Worm (Caenorhabditis elegans) whole organism, L2 larva: Measurements from ENCODE around the gene sri-46.

Experiments used
- C34F6.9 ChIP-seq: fragments of 150-350 bp; optimal IDR thresholded peaks from 2 replicates; lab custom pipeline; 2014; ENCODE audit warnings: missing biosample characterization, missing genetic modification characterization
- F13H6.1 ChIP-seq: sonication (generic microtip); optimal IDR thresholded peaks from 2 replicates; lab custom pipeline; 2016; ENCODE audit warnings: missing genetic modification characterization, missing compliant biosample characterization
- R02D3.7 ChIP-seq: fragments of 150-350 bp; optimal IDR thresholded peaks from 2 replicates; lab custom pipeline; 2014; ENCODE audit warnings: missing biosample characterization, missing genetic modification characterization
- Y55F3AM.14 ChIP-seq: fragments of 200-800 bp; sonication (Bioruptor generic); optimal IDR thresholded peaks from 2 replicates; lab custom pipeline; 2018; ENCODE audit warnings: mild to moderate bottlenecking, missing genetic modification characterization, missing compliant biosample characterization
- ZK546.5 ChIP-seq: sonication (generic microtip); optimal IDR thresholded peaks from 2 replicates; lab custom pipeline; 2017; ENCODE audit warnings: missing biosample characterization, missing genetic modification characterization
- alr-1 ChIP-seq: fragments of 150-350 bp; optimal IDR thresholded peaks from 2 replicates; lab custom pipeline; 2014; ENCODE audit warnings: missing biosample characterization, missing genetic modification characterization
- aly-2 ChIP-seq: fragments of 150-350 bp; optimal IDR thresholded peaks from 2 replicates; lab custom pipeline; 2014; ENCODE audit warnings: missing biosample characterization, missing genetic modification characterization
- ama-1 ChIP-seq: fragments of 150-350 bp; optimal IDR thresholded peaks from 2 replicates; lab custom pipeline; 2018; ENCODE audit warnings: inconsistent platforms
- blmp-1 ChIP-seq: sonication (generic microtip); optimal IDR thresholded peaks from 2 replicates; lab custom pipeline; 2017; ENCODE audit warnings: missing genetic modification characterization, mild to moderate bottlenecking, missing compliant biosample characterization, antibody characterized with exemption, moderate library complexity; ENCODE audit not compliant: insufficient read depth
- ceh-16 ChIP-seq: fragments of 150-350 bp; optimal IDR thresholded peaks from 2 replicates; lab custom pipeline; 2014; ENCODE audit warnings: missing biosample characterization, missing genetic modification characterization
- ceh-82 ChIP-seq: fragments of 150-350 bp; optimal IDR thresholded peaks from 2 replicates; lab custom pipeline; 2014; ENCODE audit warnings: missing biosample characterization, missing genetic modification characterization
- crh-2 ChIP-seq: sonication (generic microtip); optimal IDR thresholded peaks from 2 replicates; lab custom pipeline; 2017; ENCODE audit warnings: missing biosample characterization, missing genetic modification characterization
- dmd-4 ChIP-seq: sonication (generic microtip); optimal IDR thresholded peaks from 2 replicates; lab custom pipeline; 2017; ENCODE audit warnings: missing biosample characterization, missing genetic modification characterization
- egl-27 ChIP-seq: sonication (generic microtip); optimal IDR thresholded peaks from 3 replicates; lab custom pipeline; 2017; ENCODE audit warnings: missing biosample characterization, missing genetic modification reagents, missing genetic modification characterization
- elt-1 ChIP-seq: fragments of 150-350 bp; optimal IDR thresholded peaks from 2 replicates; lab custom pipeline; 2014; ENCODE audit warnings: missing biosample characterization, missing genetic modification characterization
- fos-1 ChIP-seq: fragments of 150-350 bp; optimal IDR thresholded peaks from 2 replicates; lab custom pipeline; 2014; ENCODE audit warnings: missing biosample characterization, missing genetic modification characterization
- gmeb-1 ChIP-seq: fragments of 150-350 bp; optimal IDR thresholded peaks from 2 replicates; lab custom pipeline; 2014; ENCODE audit warnings: missing biosample characterization, missing genetic modification characterization
- lin-11 ChIP-seq: fragments of 150-350 bp; sonication (generic microtip); optimal IDR thresholded peaks from 2 replicates; lab custom pipeline; 2014; ENCODE audit warnings: missing biosample characterization, missing genetic modification characterization, inconsistent platforms, mixed read lengths
- lin-39 ChIP-seq: fragments of 150-350 bp; optimal IDR thresholded peaks from 2 replicates; lab custom pipeline; 2014; ENCODE audit warnings: missing biosample characterization, missing genetic modification reagents, missing genetic modification characterization
- lsy-2 ChIP-seq, 2 experiments: fragments of 150-350 bp in 1 of 2; sonication (generic microtip) in 1 of 2; optimal IDR thresholded peaks; 2 replicates each; lab custom pipeline; 2014 to 2017; ENCODE audit warnings: missing biosample characterization in 2 of 2, missing genetic modification characterization in 2 of 2
- mab-5 ChIP-seq: fragments of 150-350 bp; optimal IDR thresholded peaks from 2 replicates; lab custom pipeline; 2014; ENCODE audit warnings: missing biosample characterization, missing genetic modification characterization
- mbf-1 ChIP-seq: sonication (generic microtip); optimal IDR thresholded peaks from 2 replicates; lab custom pipeline; 2017; ENCODE audit warnings: missing biosample characterization, missing genetic modification characterization
- mdl-1 ChIP-seq, 2 experiments: fragments of 150-350 bp in 1 of 2; sonication (generic microtip) in 1 of 2; optimal IDR thresholded peaks; 2 replicates each; lab custom pipeline; 2017; ENCODE audit warnings: missing biosample characterization in 2 of 2, missing genetic modification characterization in 2 of 2
- nhr-10 ChIP-seq: sonication (generic microtip); optimal IDR thresholded peaks from 2 replicates; lab custom pipeline; 2017; ENCODE audit warnings: missing biosample characterization, missing genetic modification characterization
- nhr-11 ChIP-seq: fragments of 150-350 bp; optimal IDR thresholded peaks from 2 replicates; lab custom pipeline; 2014; ENCODE audit warnings: missing biosample characterization, missing genetic modification characterization
- nhr-12 ChIP-seq: fragments of 150-350 bp; optimal IDR thresholded peaks from 2 replicates; lab custom pipeline; 2014; ENCODE audit warnings: missing biosample characterization, missing genetic modification characterization
- nhr-129 ChIP-seq: fragments of 150-350 bp; optimal IDR thresholded peaks from 2 replicates; lab custom pipeline; 2014; ENCODE audit warnings: missing biosample characterization, missing genetic modification characterization
- nhr-21 ChIP-seq: fragments of 150-350 bp; optimal IDR thresholded peaks from 2 replicates; lab custom pipeline; 2014; ENCODE audit warnings: missing biosample characterization, missing genetic modification characterization
- nhr-23 ChIP-seq: fragments of 150-350 bp; optimal IDR thresholded peaks from 2 replicates; lab custom pipeline; 2014; ENCODE audit warnings: missing biosample characterization, missing genetic modification reagents, missing genetic modification characterization
- nhr-237 ChIP-seq: fragments of 150-350 bp; optimal IDR thresholded peaks from 2 replicates; lab custom pipeline; 2014; ENCODE audit warnings: missing biosample characterization, missing genetic modification characterization
- nhr-25 ChIP-seq: fragments of 150-350 bp; sonication (generic microtip); optimal IDR thresholded peaks from 3 replicates; lab custom pipeline; 2014; ENCODE audit warnings: missing biosample characterization, missing genetic modification characterization
- peb-1 ChIP-seq: fragments of 150-350 bp; optimal IDR thresholded peaks from 2 replicates; lab custom pipeline; 2014; ENCODE audit warnings: missing biosample characterization, missing genetic modification characterization
- sem-4 ChIP-seq: fragments of 150-350 bp; optimal IDR thresholded peaks from 2 replicates; lab custom pipeline; 2014; ENCODE audit warnings: missing biosample characterization, missing genetic modification reagents, missing genetic modification characterization
- skn-1 ChIP-seq: sonication (generic microtip); optimal IDR thresholded peaks from 2 replicates; lab custom pipeline; 2017; ENCODE audit warnings: missing biosample characterization, missing genetic modification characterization
- sma-3 ChIP-seq: sonication (generic microtip); optimal IDR thresholded peaks from 2 replicates; lab custom pipeline; 2016; ENCODE audit warnings: missing genetic modification reagents, missing genetic modification characterization, missing compliant biosample characterization
- sma-9 ChIP-seq, 2 experiments: fragments of 150-350 bp in 1 of 2; sonication (generic microtip) in 1 of 2; optimal IDR thresholded peaks; 2 replicates each; lab custom pipeline; 2014 to 2016; ENCODE audit warnings: missing genetic modification characterization in 2 of 2, mild to moderate bottlenecking in 1 of 2, missing biosample characterization in 1 of 2, missing compliant biosample characterization in 1 of 2, missing genetic modification reagents in 1 of 2, moderate library complexity in 1 of 2
- snpc-4 ChIP-seq: fragments of 150-350 bp; optimal IDR thresholded peaks from 2 replicates; lab custom pipeline; 2014; ENCODE audit warnings: missing biosample characterization, missing genetic modification characterization
- unc-39 ChIP-seq: fragments of 150-350 bp; optimal IDR thresholded peaks from 2 replicates; lab custom pipeline; 2014; ENCODE audit warnings: missing biosample characterization, missing genetic modification characterization
- unc-55 ChIP-seq: fragments of 150-350 bp; sonication (generic microtip); optimal IDR thresholded peaks from 3 replicates; lab custom pipeline; 2014; ENCODE audit warnings: missing biosample characterization, missing genetic modification reagents, missing genetic modification characterization
- unc-62 ChIP-seq: fragments of 150-350 bp; optimal IDR thresholded peaks from 2 replicates; lab custom pipeline; 2014; ENCODE audit warnings: missing biosample characterization, missing genetic modification reagents, missing genetic modification characterization
- zag-1 ChIP-seq: fragments of 150-350 bp; optimal IDR thresholded peaks from 2 replicates; lab custom pipeline; 2014; ENCODE audit warnings: missing biosample characterization, missing genetic modification characterization
- ztf-11 ChIP-seq: sonication (generic microtip); optimal IDR thresholded peaks from 2 replicates; lab custom pipeline; 2017; ENCODE audit warnings: missing biosample characterization, missing genetic modification characterization
- ztf-4 ChIP-seq: fragments of 150-350 bp; optimal IDR thresholded peaks from 2 replicates; lab custom pipeline; 2014; ENCODE audit warnings: missing biosample characterization, missing genetic modification characterization

sri-46 gene

DNA sequence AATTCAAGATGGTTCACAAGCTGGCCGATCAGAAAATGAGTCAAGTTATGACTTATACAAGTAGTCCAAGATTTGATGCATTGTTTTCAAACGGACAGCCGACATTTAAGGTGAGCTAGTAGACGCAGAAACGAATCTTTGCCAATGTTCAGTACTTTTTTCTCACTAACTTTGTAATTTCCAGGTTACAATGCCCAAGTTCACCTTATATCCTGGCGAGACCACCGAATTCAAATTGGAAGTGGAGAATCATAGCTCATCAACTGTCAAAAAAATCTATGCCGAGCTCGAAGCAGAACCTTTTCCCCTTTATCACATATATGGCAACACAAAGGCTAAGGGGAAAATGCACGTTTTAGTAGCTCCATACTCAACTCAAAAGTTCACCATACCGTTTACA lies 43.0 kb downstream of the sri-46 start:
- TF ChIP-seq blmp-1 (tag; lab: Kevin White, UChicago) (no peak), skn-1 (tag; lab: Kevin White, UChicago) (no peak), aly-2 (tag; lab: Kevin White, UChicago) (no peak), mdl-1 (tag; optimal IDR thresholded peaks at IDR 0.05; lab: Kevin White, UChicago) (no peak)
- TF ChIP-seq, all 48 proteins: peak for 0

DNA sequence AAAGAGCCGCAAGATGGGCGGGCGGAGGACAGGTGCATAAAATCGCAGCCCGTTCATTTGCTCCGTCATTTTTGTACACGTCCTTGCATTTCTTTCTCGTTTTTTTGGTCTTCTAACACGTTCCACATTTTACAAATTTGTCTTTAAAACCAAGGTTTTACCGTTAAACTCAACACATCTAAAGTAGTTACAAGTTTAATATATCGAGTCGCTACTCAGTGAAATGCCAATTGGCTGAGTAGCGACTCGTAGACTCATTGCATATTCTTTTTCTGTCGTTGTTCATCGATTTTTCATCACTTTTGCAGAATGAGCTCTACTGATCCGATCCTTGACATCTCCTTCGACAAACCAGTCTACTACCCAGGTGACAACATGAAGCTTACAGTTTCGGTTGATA lies 43.7 kb downstream of the sri-46 start, which contains the start of gene arrd-1:
arrd-1 (plus strand) TSS at position 301 of the 400 bp plus-strand sequence.
- TF ChIP-seq ZK546.5 (tag; lab: Kevin White, UChicago) (no peak), ceh-82 (tag; lab: Kevin White, UChicago) (no peak), mbf-1 (no peak), skn-1 (tag; lab: Kevin White, UChicago) (no peak), ceh-16 (tag; lab: Kevin White, UChicago) (no peak), gmeb-1 (tag; lab: Kevin White, UChicago) (no peak), fos-1 (tag; lab: Kevin White, UChicago) (no peak), unc-39 (tag; lab: Kevin White, UChicago) (no peak)
- TF ChIP-seq, all 48 proteins: peak for 0

DNA sequence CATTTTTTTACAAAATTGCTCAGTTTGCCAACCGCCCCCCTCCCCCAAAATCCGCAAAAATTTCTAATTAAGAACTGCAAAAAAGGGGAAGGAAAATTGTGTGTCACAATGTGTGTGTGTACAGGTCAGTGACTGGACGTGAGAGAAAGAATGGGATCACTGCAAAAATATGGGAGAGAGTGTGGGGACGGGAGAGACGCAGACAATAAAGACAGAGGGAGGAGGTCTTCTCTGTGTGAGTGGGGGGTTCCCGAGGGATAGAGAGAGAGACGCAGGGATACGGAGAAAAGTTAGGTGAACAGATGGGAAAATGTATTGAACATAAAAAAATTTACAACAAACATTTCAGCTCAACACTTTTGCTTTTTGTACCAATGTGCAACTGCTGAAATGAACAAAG lies 45.0 kb downstream of the sri-46 start:
- TF ChIP-seq ceh-16 (tag; lab: Kevin White, UChicago) (no peak), sma-9 (GFP tag; optimal IDR thresholded peaks at IDR 0.05; lab: Kevin White, UChicago) (peak; percentile 59), sma-9 (tag; optimal IDR thresholded peaks at IDR 0.05; lab: Kevin White, UChicago) (no peak), mab-5 (tag; lab: Kevin White, UChicago) (no peak), dmd-4 (tag; lab: Kevin White, UChicago) (no peak), nhr-129 (peak; percentile 36), sma-3 (peak; percentile 56), ztf-11 (tag; lab: Kevin White, UChicago) (no peak), ztf-4 (no peak), fos-1 (tag; lab: Kevin White, UChicago) (peak; percentile 63), nhr-10 (no peak), mdl-1 (tag; optimal IDR thresholded peaks at IDR 0.05; lab: Kevin White, UChicago) (no peak), gmeb-1 (tag; lab: Kevin White, UChicago) (peak; percentile 53), nhr-237 (tag; lab: Kevin White, UChicago) (no peak), skn-1 (tag; lab: Kevin White, UChicago) (no peak), elt-1 (tag; lab: Kevin White, UChicago) (no peak), nhr-11 (tag; lab: Kevin White, UChicago) (no peak), zag-1 (no peak), nhr-12 (tag; lab: Kevin White, UChicago) (no peak), R02D3.7 (tag; lab: Kevin White, UChicago) (no peak), lin-39 (tag; lab: Kevin White, UChicago) (no peak), peb-1 (no peak), blmp-1 (tag; lab: Kevin White, UChicago) (peak; percentile 4), nhr-23 (tag; lab: Kevin White, UChicago) (no peak), snpc-4 (no peak), ceh-82 (tag; lab: Kevin White, UChicago) (no peak), mbf-1 (no peak), Y55F3AM.14 (GFP tag; lab: Kevin White, UChicago) (no peak), nhr-25 (tag; lab: Kevin White, UChicago) (peak; percentile 73), C34F6.9 (tag; lab: Kevin White, UChicago) (peak; percentile 46), sem-4 (no peak), unc-39 (tag; lab: Kevin White, UChicago) (no peak), lsy-2 (tag; optimal IDR thresholded peaks at IDR 0.05; lab: Kevin White, UChicago) (no peak), unc-62 (GFP tag; lab: Kevin White, UChicago) (no peak), unc-55 (GFP tag; lab: Kevin White, UChicago) (no peak), alr-1 (tag; lab: Kevin White, UChicago) (no peak), F13H6.1 (tag; lab: Kevin White, UChicago) (peak; percentile 74), egl-27 (peak; percentile 1), nhr-21 (tag; lab: Kevin White, UChicago) (no peak), ZK546.5 (tag; lab: Kevin White, UChicago) (no peak), crh-2 (tag; lab: Kevin White, UChicago) (peak; percentile 3), aly-2 (tag; lab: Kevin White, UChicago) (no peak), lin-11 (no peak), ama-1 (lab: Kevin White, UChicago) (no peak)
